Fruit fly (Drosophila melanogaster) whole organism, embryonic: ENCODE results near the gene Dlg5.
A peak's percentile ranks its signal among the peaks of the same experiment; 100 is the strongest.

Source experiments
- CG10209 ChIP-seq: fragments of 200-800 bp; sonication (Bioruptor generic); optimal IDR thresholded peaks from 3 replicates; lab custom pipeline; 2017; ENCODE audit warnings: missing biosample characterization, mild to moderate bottlenecking, missing genetic modification characterization, missing genetic modification reagents
- CG10274 ChIP-seq: fragments of 200-800 bp; sonication (Bioruptor generic); optimal IDR thresholded peaks from 3 replicates; lab custom pipeline; 2017; ENCODE audit warnings: missing biosample characterization, mild to moderate bottlenecking, missing genetic modification characterization
- CG11695 ChIP-seq: fragments of 200-800 bp; sonication (Bioruptor generic); IDR thresholded peaks from 3 replicates; pipeline ENCODE4 v1.3.6; 2022; ENCODE audit warnings: missing biosample characterization, missing genetic modification characterization
- CG12659 ChIP-seq: fragments of 200-800 bp; sonication (Bioruptor generic); optimal IDR thresholded peaks from 3 replicates; lab custom pipeline; 2017; ENCODE audit warnings: mild to moderate bottlenecking, missing biosample characterization, missing genetic modification reagents, missing genetic modification characterization
- CG13424 ChIP-seq: fragments of 200-800 bp; sonication (Bioruptor generic); optimal IDR thresholded peaks from 2 replicates; lab custom pipeline; 2019; ENCODE audit warnings: missing biosample characterization, mild to moderate bottlenecking, missing genetic modification characterization, moderate library complexity
- CG16863 ChIP-seq: fragments of 200-800 bp; sonication (Bioruptor generic); optimal IDR thresholded peaks from 3 replicates; lab custom pipeline; 2016; ENCODE audit warnings: missing biosample characterization, missing genetic modification characterization
- CG17361 ChIP-seq: fragments of 200-800 bp; sonication (Bioruptor generic); IDR thresholded peaks from 3 replicates; pipeline ENCODE4 v1.3.6; 2022; ENCODE audit warnings: missing biosample characterization, missing genetic modification characterization
- CG18599 ChIP-seq: fragments of 200-800 bp; sonication (Bioruptor generic); optimal IDR thresholded peaks from 3 replicates; lab custom pipeline; 2017; ENCODE audit warnings: missing biosample characterization, missing genetic modification characterization, mild to moderate bottlenecking, moderate library complexity, missing genetic modification reagents
- CG2120 ChIP-seq: fragments of 200-800 bp; sonication (Bioruptor generic); optimal IDR thresholded peaks from 3 replicates; lab custom pipeline; 2016; ENCODE audit warnings: missing biosample characterization, missing genetic modification characterization
- CG30403 ChIP-seq: fragments of 200-800 bp; sonication (Bioruptor generic); optimal IDR thresholded peaks from 3 replicates; lab custom pipeline; 2016; ENCODE audit warnings: missing biosample characterization, missing genetic modification characterization
- CG3281 ChIP-seq: fragments of 200-800 bp; sonication (Bioruptor generic); optimal IDR thresholded peaks from 3 replicates; lab custom pipeline; 2017; ENCODE audit warnings: missing biosample characterization, mild to moderate bottlenecking, missing genetic modification characterization
- CG3847 ChIP-seq: fragments of 200-800 bp; sonication (Bioruptor generic); IDR thresholded peaks from 2 replicates; pipeline ENCODE4 v1.3.6; 2022; ENCODE audit warnings: missing biosample characterization, missing genetic modification characterization
- CG4820 ChIP-seq: fragments of 200-800 bp; sonication (Bioruptor generic); optimal IDR thresholded peaks from 3 replicates; lab custom pipeline; 2016; ENCODE audit warnings: missing biosample characterization, missing genetic modification characterization
- CG6654 ChIP-seq: fragments of 200-800 bp; sonication (Bioruptor generic); optimal IDR thresholded peaks from 2 replicates; lab custom pipeline; 2017; ENCODE audit warnings: missing biosample characterization, mild to moderate bottlenecking, missing genetic modification characterization
- CG7839 ChIP-seq: fragments of 200-800 bp; sonication (Bioruptor generic); optimal IDR thresholded peaks from 3 replicates; lab custom pipeline; 2018; ENCODE audit warnings: missing biosample characterization, mild to moderate bottlenecking, missing genetic modification characterization, moderate library complexity
- CG8765 ChIP-seq: fragments of 200-800 bp; sonication (Bioruptor generic); IDR thresholded peaks from 2 replicates; pipeline ENCODE4 v1.3.6; 2022; ENCODE audit warnings: missing biosample characterization, missing genetic modification characterization
- CG8944 ChIP-seq: fragments of 200-800 bp; sonication (Bioruptor generic); optimal IDR thresholded peaks from 3 replicates; lab custom pipeline; 2016; ENCODE audit warnings: missing biosample characterization, missing genetic modification characterization
- CG9727 ChIP-seq: fragments of 200-800 bp; sonication (Bioruptor generic); optimal IDR thresholded peaks from 3 replicates; lab custom pipeline; 2017; ENCODE audit warnings: missing biosample characterization, mild to moderate bottlenecking, missing genetic modification characterization
- CG9817 ChIP-seq: fragments of 200-800 bp; sonication (Bioruptor generic); optimal IDR thresholded peaks from 2 replicates; lab custom pipeline; 2018; ENCODE audit warnings: missing biosample characterization, mild to moderate bottlenecking, missing genetic modification characterization, moderate library complexity
- CG9932 ChIP-seq: fragments of 200-800 bp; sonication (Bioruptor generic); IDR thresholded peaks from 2 replicates; pipeline ENCODE4 v1.3.6; 2022; ENCODE audit warnings: missing biosample characterization, missing genetic modification characterization
- CoRest ChIP-seq: fragments of 200-800 bp; sonication (Bioruptor generic); optimal IDR thresholded peaks from 3 replicates; lab custom pipeline; 2018; ENCODE audit warnings: missing biosample characterization, mild to moderate bottlenecking, missing genetic modification characterization, moderate library complexity
- Deaf1 ChIP-seq: fragments of 200-800 bp; optimal IDR thresholded peaks from 3 replicates; lab custom pipeline; 2019; ENCODE audit warnings: missing biosample characterization, mild to moderate bottlenecking, missing genetic modification characterization, moderate library complexity
- Drgx ChIP-seq: fragments of 200-800 bp; sonication (Bioruptor generic); IDR thresholded peaks from 2 replicates; pipeline ENCODE4 v1.3.6; 2022; ENCODE audit warnings: missing biosample characterization, missing genetic modification characterization
- Fer3 ChIP-seq: fragments of 200-800 bp; sonication (Bioruptor generic); optimal IDR thresholded peaks from 2 replicates; lab custom pipeline; 2018; ENCODE audit warnings: missing biosample characterization, mild to moderate bottlenecking, missing genetic modification characterization, moderate library complexity
- H15 ChIP-seq: fragments of 200-800 bp; sonication (Bioruptor generic); IDR thresholded peaks from 3 replicates; pipeline ENCODE4 v1.3.6; 2022; ENCODE audit warnings: missing biosample characterization, missing genetic modification characterization
- HHEX ChIP-seq: fragments of 200-800 bp; sonication (Bioruptor generic); optimal IDR thresholded peaks from 3 replicates; lab custom pipeline; 2017; ENCODE audit warnings: missing biosample characterization, mild to moderate bottlenecking, missing genetic modification characterization, missing genetic modification reagents
- Kr ChIP-seq: fragments of 200-800 bp; sonication (Bioruptor generic); optimal IDR thresholded peaks from 2 replicates; lab custom pipeline; 2017; ENCODE audit warnings: missing biosample characterization, mild to moderate bottlenecking, missing genetic modification characterization
- MBD-R2 ChIP-seq: fragments of 200-800 bp; sonication (Bioruptor generic); IDR thresholded peaks from 2 replicates; pipeline ENCODE4 v1.3.6; 2022; ENCODE audit warnings: missing biosample characterization, missing genetic modification characterization
- NfI ChIP-seq: fragments of 200-800 bp; sonication (Bioruptor generic); optimal IDR thresholded peaks from 3 replicates; lab custom pipeline; 2018; ENCODE audit warnings: missing biosample characterization, mild to moderate bottlenecking, missing genetic modification characterization, moderate library complexity
- PHDP ChIP-seq: fragments of 200-800 bp; sonication (Bioruptor generic); optimal IDR thresholded peaks from 3 replicates; lab custom pipeline; 2018; ENCODE audit warnings: missing biosample characterization, mild to moderate bottlenecking, missing genetic modification characterization, moderate library complexity
- Taf1 ChIP-seq: fragments of 200-800 bp; sonication (Bioruptor generic); IDR thresholded peaks from 2 replicates; pipeline ENCODE4 v1.3.6; 2022; ENCODE audit warnings: missing biosample characterization, missing genetic modification characterization
- chinmo ChIP-seq: fragments of 200-800 bp; sonication (Bioruptor generic); IDR thresholded peaks from 4 replicates; pipeline ENCODE4 v1.3.6; 2022; ENCODE audit warnings: missing biosample characterization, missing genetic modification characterization; ENCODE audit not compliant: partially characterized antibody
- cwo ChIP-seq: fragments of 200-800 bp; sonication (Bioruptor generic); optimal IDR thresholded peaks from 3 replicates; lab custom pipeline; 2017; ENCODE audit warnings: missing biosample characterization, missing genetic modification characterization, mild to moderate bottlenecking, moderate library complexity, missing genetic modification reagents
- dmrt99B ChIP-seq: fragments of 200-800 bp; sonication (Bioruptor generic); optimal IDR thresholded peaks from 2 replicates; lab custom pipeline; 2018; ENCODE audit warnings: missing biosample characterization, mild to moderate bottlenecking, missing genetic modification characterization, moderate library complexity
- dysf ChIP-seq: fragments of 200-800 bp; sonication (Bioruptor generic); IDR thresholded peaks from 3 replicates; pipeline ENCODE4 v1.3.6; 2022; ENCODE audit warnings: missing biosample characterization, missing genetic modification characterization
- gce ChIP-seq: fragments of 200-800 bp; sonication (Bioruptor generic); IDR thresholded peaks from 3 replicates; pipeline ENCODE4 v1.3.6; 2022; ENCODE audit warnings: missing biosample characterization, missing genetic modification characterization
- gem ChIP-seq: fragments of 200-800 bp; sonication (Bioruptor generic); optimal IDR thresholded peaks from 2 replicates; lab custom pipeline; 2019; ENCODE audit warnings: missing biosample characterization, mild to moderate bottlenecking, missing genetic modification characterization, moderate library complexity
- mirr ChIP-seq: fragments of 200-800 bp; sonication (Bioruptor generic); optimal IDR thresholded peaks from 3 replicates; lab custom pipeline; 2018; ENCODE audit warnings: missing biosample characterization, mild to moderate bottlenecking, missing genetic modification characterization
- phol ChIP-seq: fragments of 200-800 bp; sonication (Bioruptor generic); optimal IDR thresholded peaks from 3 replicates; lab custom pipeline; 2018; ENCODE audit warnings: missing biosample characterization, mild to moderate bottlenecking, missing genetic modification characterization, moderate library complexity
- prd ChIP-seq, 3 experiments: fragments of >200 bp in 2 of 3; fragments of 200-800 bp in 1 of 3; sonication (Bioruptor generic) in 1 of 3; optimal IDR thresholded peaks in 2 of 3; IDR thresholded peaks in 1 of 3; 2 replicates in 2 of 3; 3 replicates in 1 of 3; pipeline versions ENCODE4 v1.3.6 to Lab custom; 2017 to 2022; ENCODE audit warnings: missing biosample characterization in 1 of 3, missing genetic modification characterization in 1 of 3
- pzg ChIP-seq: fragments of 200-800 bp; sonication (Bioruptor generic); optimal IDR thresholded peaks from 3 replicates; lab custom pipeline; 2018; ENCODE audit warnings: missing biosample characterization, mild to moderate bottlenecking, missing genetic modification characterization, moderate library complexity
- slbo ChIP-seq: fragments of 200-800 bp; sonication (Bioruptor generic); IDR thresholded peaks from 2 replicates; pipeline ENCODE4 v1.3.6; 2022; ENCODE audit warnings: missing biosample characterization, missing genetic modification characterization
- stc ChIP-seq: fragments of 200-800 bp; sonication (Bioruptor generic); IDR thresholded peaks from 2 replicates; pipeline ENCODE4 v1.3.6; 2022; ENCODE audit warnings: missing biosample characterization, missing genetic modification characterization
- tin ChIP-seq: fragments of 200-800 bp; sonication (Bioruptor generic); optimal IDR thresholded peaks from 3 replicates; lab custom pipeline; 2016; ENCODE audit warnings: missing biosample characterization, missing genetic modification characterization
- unpg ChIP-seq: fragments of 200-800 bp; sonication (Bioruptor generic); optimal IDR thresholded peaks from 3 replicates; lab custom pipeline; 2018; ENCODE audit warnings: missing biosample characterization, mild to moderate bottlenecking, missing genetic modification characterization, moderate library complexity

Dlg5 gene

dm6 chr2L:11531520-11531919 lies 14.6 kb upstream of the Dlg5 start, which contains the start of gene CG34162 (continued):
- TF ChIP-seq NfI (GFP tag; lab: Kevin White, UChicago): no peak
- TF ChIP-seq gem (tag; lab: Kevin White, UChicago): no peak

- TF ChIP-seq slbo (peak; percentile 10; the same call in 1 of the 2 replicates), CG16863 (GFP tag; lab: Kevin White, UChicago) (no peak), H15 (GFP tag; lab: Robert Waterston, UW) (no peak), Taf1 (no peak), CoRest (tag; lab: Kevin White, UChicago) (no peak), CG17361 (GFP tag; lab: Robert Waterston, UW) (no peak), CG10274 (GFP tag; lab: Kevin White, UChicago) (peak; percentile 31)
These were observed 14.1 kb upstream of the Dlg5 start, which contains the start of gene CG31706 for dm6 chr2L:11530952-11531351. TSS of gene CG31706 (minus strand) at chr2L:11531052.

dm6 chr2L:11528129-11528589 lies 11.3 kb upstream of the Dlg5 start, which contains the start of gene CG31705:
TSS of gene CG31705 (minus strand) at chr2L:11528205.
- TF ChIP-seq CG4820 (peak; percentile 11), CG8944 (GFP tag; lab: Kevin White, UChicago) (no peak), CG3847 (GFP tag; lab: Robert Waterston, UW) (0 out of 2 replicates have a peak, but pooled peaks have one; percentile 31), pzg (GFP tag; lab: Kevin White, UChicago) (no peak), slbo (peak; percentile 67), CG11695 (GFP tag; lab: Robert Waterston, UW) (peak; percentile 36; the same call in 1 of the 3 replicates), dmrt99B (peak; percentile 60), CG9727 (peak; percentile 72), prd (optimal IDR thresholded peaks at IDR 0.05; lab: Kevin White, UChicago) (no peak), prd (GFP tag; IDR thresholded peaks at IDR 0.05; lab: Robert Waterston, UW) (peak; percentile 12; the same call in 1 of the 3 replicates), CG6654 (GFP tag; lab: Kevin White, UChicago) (peak; percentile 43), mirr (GFP tag; lab: Kevin White, UChicago) (no peak), PHDP (tag; lab: Kevin White, UChicago) (peak; percentile 63), dysf (GFP tag; lab: Robert Waterston, UW) (peak; percentile 64; the same call in 2 of the 3 replicates), CG13424 (tag; lab: Kevin White, UChicago) (peak; percentile 52), gce (no peak), CG2120 (peak; percentile 50), CG30403 (GFP tag; lab: Kevin White, UChicago) (peak; percentile 50), CG9817 (peak; percentile 44), chinmo (no peak), Deaf1 (tag; lab: Kevin White, UChicago) (peak; percentile 87), phol (no peak), CG12659 (peak; percentile 50), cwo (peak; percentile 33), Kr (GFP tag; lab: Kevin White, UChicago) (no peak), tin (GFP tag; lab: Kevin White, UChicago) (peak; percentile 35), CG18599 (peak; percentile 50), CoRest (tag; lab: Kevin White, UChicago) (peak; percentile 64), HHEX (peak; percentile 30), Fer3 (tag; lab: Kevin White, UChicago) (peak; percentile 11), CG9932 (peak; percentile 52), MBD-R2 (GFP tag; lab: Robert Waterston, UW) (no peak; the same call in 1 of the 2 replicates), stc (GFP tag; lab: Robert Waterston, UW) (no peak), Drgx (GFP tag; lab: Robert Waterston, UW) (peak; percentile 75), CG7839 (tag; lab: Kevin White, UChicago) (peak; percentile 67), CG3281 (GFP tag; lab: Kevin White, UChicago) (peak; percentile 72), CG8765 (peak; percentile 41; the same call in 1 of the 2 replicates), unpg (GFP tag; lab: Kevin White, UChicago) (peak; percentile 52), CG10209 (GFP tag; lab: Kevin White, UChicago) (peak; percentile 49)
